Worm (Caenorhabditis elegans) whole organism, L4 larva: ENCODE data around the gene K03H1.7.
A peak's percentile ranks its signal among the peaks of the same experiment; 100 is the strongest.

Source experiments
- D1046.2 ChIP-seq: fragments of 200-800 bp; sonication (Bioruptor generic); IDR thresholded peaks from 2 replicates; pipeline ENCODE4 v1.3.6; 2022; ENCODE audit warnings: missing genetic modification characterization, missing compliant biosample characterization
- T20F7.1 ChIP-seq: fragments of 200-800 bp; sonication (Bioruptor generic); optimal IDR thresholded peaks from 2 replicates; lab custom pipeline; 2018; ENCODE audit warnings: mild to moderate bottlenecking, missing genetic modification characterization, missing compliant biosample characterization
- ceh-82 ChIP-seq: sonication (generic microtip); optimal IDR thresholded peaks from 2 replicates; lab custom pipeline; 2017; ENCODE audit warnings: missing biosample characterization, missing genetic modification characterization
- ces-1 ChIP-seq: fragments of 150-350 bp; sonication (generic microtip); optimal IDR thresholded peaks from 4 replicates; lab custom pipeline; 2014; ENCODE audit warnings: missing biosample characterization, missing genetic modification reagents, missing genetic modification characterization
- ctbp-1 ChIP-seq: fragments of 200-800 bp; sonication (Bioruptor generic); IDR thresholded peaks from 2 replicates; pipeline ENCODE4 v1.3.6; 2022; ENCODE audit warnings: missing genetic modification reagents, missing genetic modification characterization, missing compliant biosample characterization
- daf-16 ChIP-seq, 3 experiments: sonication (generic microtip); optimal IDR thresholded peaks; 2 replicates each; lab custom pipeline; 2016 to 2017; ENCODE audit warnings: missing genetic modification characterization in 3 of 3, missing genetic modification reagents in 3 of 3, mild to moderate bottlenecking in 2 of 3, missing compliant biosample characterization in 2 of 3, missing biosample characterization in 1 of 3, moderate library complexity in 1 of 3
- dmd-6 ChIP-seq: fragments of 200-800 bp; sonication (Bioruptor generic); IDR thresholded peaks from 2 replicates; pipeline ENCODE4 v1.3.6; 2022; ENCODE audit warnings: missing genetic modification reagents, missing genetic modification characterization, missing compliant biosample characterization
- dmd-8 ChIP-seq: fragments of 200-800 bp; sonication (Bioruptor generic); IDR thresholded peaks from 2 replicates; pipeline ENCODE4 v1.3.6; 2022; ENCODE audit warnings: missing genetic modification characterization, missing compliant biosample characterization
- dve-1 ChIP-seq: sonication (generic microtip); optimal IDR thresholded peaks from 2 replicates; lab custom pipeline; 2017; ENCODE audit warnings: antibody characterized with exemption, mild to moderate bottlenecking, missing genetic modification characterization, missing compliant biosample characterization; ENCODE audit not compliant: insufficient read depth
- egl-27 ChIP-seq: sonication (generic microtip); optimal IDR thresholded peaks from 3 replicates; lab custom pipeline; 2017; ENCODE audit warnings: missing biosample characterization, missing genetic modification reagents, missing genetic modification characterization
- fkh-10 ChIP-seq: fragments of 150-350 bp; optimal IDR thresholded peaks from 2 replicates; lab custom pipeline; 2014; ENCODE audit warnings: missing biosample characterization, missing genetic modification reagents, missing genetic modification characterization
- hlh-11 ChIP-seq: fragments of 200-800 bp; sonication (Bioruptor generic); optimal IDR thresholded peaks from 2 replicates; lab custom pipeline; 2018; ENCODE audit warnings: mild to moderate bottlenecking, missing genetic modification characterization, missing compliant biosample characterization
- hlh-30 ChIP-seq: sonication (generic microtip); optimal IDR thresholded peaks from 2 replicates; lab custom pipeline; 2017; ENCODE audit warnings: antibody characterized with exemption, mild to moderate bottlenecking, missing genetic modification characterization, missing compliant biosample characterization; ENCODE audit not compliant: insufficient read depth
- hmg-1.1 ChIP-seq: fragments of 200-800 bp; sonication (Bioruptor generic); IDR thresholded peaks from 2 replicates; pipeline ENCODE4 v1.3.6; 2022; ENCODE audit warnings: missing genetic modification reagents, missing genetic modification characterization, missing compliant biosample characterization
- lsy-2 ChIP-seq, 2 experiments: fragments of 150-350 bp in 1 of 2; sonication (generic microtip) in 1 of 2; optimal IDR thresholded peaks; 2 replicates each; lab custom pipeline; 2014 to 2017; ENCODE audit warnings: missing biosample characterization in 2 of 2, missing genetic modification characterization in 2 of 2
- madf-5 ChIP-seq, 2 experiments: fragments of 200-800 bp; sonication (Bioruptor generic); IDR thresholded peaks; 2 replicates each; pipeline ENCODE4 v1.3.6; 2022; ENCODE audit warnings: missing compliant biosample characterization in 2 of 2, missing genetic modification characterization in 2 of 2
- mdt-29 ChIP-seq: fragments of 200-800 bp; sonication (Bioruptor generic); IDR thresholded peaks from 2 replicates; pipeline ENCODE4 v1.3.6; 2022; ENCODE audit warnings: missing genetic modification reagents, missing genetic modification characterization, missing compliant biosample characterization
- mes-2 ChIP-seq: sonication (generic microtip); optimal IDR thresholded peaks from 2 replicates; lab custom pipeline; 2016; ENCODE audit warnings: missing genotype, mild to moderate bottlenecking, missing genetic modification characterization, missing compliant biosample characterization; ENCODE audit not compliant: poor library complexity, severe bottlenecking
- nhr-237 ChIP-seq: sonication (generic microtip); optimal IDR thresholded peaks from 2 replicates; lab custom pipeline; 2017; ENCODE audit warnings: missing biosample characterization, missing genetic modification characterization
- nhr-28 ChIP-seq: fragments of 150-350 bp; optimal IDR thresholded peaks from 2 replicates; lab custom pipeline; 2014; ENCODE audit warnings: missing biosample characterization, missing genetic modification characterization
- nhr-41 ChIP-seq: fragments of 200-800 bp; sonication (Bioruptor generic); IDR thresholded peaks from 2 replicates; pipeline ENCODE4 v1.3.6; 2022; ENCODE audit warnings: missing genetic modification reagents, missing genetic modification characterization, missing compliant biosample characterization
- nhr-48 ChIP-seq: sonication (generic microtip); optimal IDR thresholded peaks from 2 replicates; lab custom pipeline; 2016; ENCODE audit warnings: mild to moderate bottlenecking, missing genetic modification characterization, missing compliant biosample characterization
- nhr-77 ChIP-seq: fragments of 150-350 bp; optimal IDR thresholded peaks from 2 replicates; lab custom pipeline; 2014; ENCODE audit warnings: missing biosample characterization, missing genetic modification characterization
- pha-4 ChIP-seq, 2 experiments: fragments of 150-350 bp in 1 of 2; fragments of 200-800 bp in 1 of 2; sonication (Bioruptor generic) in 1 of 2; IDR thresholded peaks in 1 of 2; optimal IDR thresholded peaks in 1 of 2; 2 replicates each; pipeline versions ENCODE4 v1.3.6 to Lab custom; 2014 to 2022; ENCODE audit warnings: missing genetic modification characterization in 2 of 2, missing genetic modification reagents in 2 of 2, missing biosample characterization in 1 of 2, missing compliant biosample characterization in 1 of 2
- pqm-1 ChIP-seq: sonication (generic microtip); optimal IDR thresholded peaks from 2 replicates; lab custom pipeline; 2017; ENCODE audit warnings: missing biosample characterization, missing genetic modification characterization
- rbr-2 ChIP-seq: sonication (generic microtip); optimal IDR thresholded peaks from 2 replicates; lab custom pipeline; 2016; ENCODE audit warnings: missing genotype, missing genetic modification characterization, missing compliant biosample characterization
- skn-1 ChIP-seq: fragments of 150-350 bp; optimal IDR thresholded peaks from 2 replicates; lab custom pipeline; 2014; ENCODE audit warnings: missing biosample characterization, missing genetic modification characterization
- snpc-1.2 ChIP-seq: fragments of 200-800 bp; sonication (Bioruptor generic); IDR thresholded peaks from 2 replicates; pipeline ENCODE4 v1.3.6; 2022; ENCODE audit warnings: missing genetic modification reagents, missing genetic modification characterization, missing compliant biosample characterization
- spr-1 ChIP-seq: sonication (generic microtip); optimal IDR thresholded peaks from 2 replicates; lab custom pipeline; 2016; ENCODE audit warnings: mild to moderate bottlenecking, missing genetic modification characterization, missing compliant biosample characterization
- spr-3 ChIP-seq: fragments of 200-800 bp; sonication (Bioruptor generic); optimal IDR thresholded peaks from 2 replicates; lab custom pipeline; 2018; ENCODE audit warnings: mild to moderate bottlenecking, missing genetic modification characterization, missing compliant biosample characterization
- unc-62 ChIP-seq, 3 experiments: fragments of 150-350 bp in 1 of 3; sonication (generic microtip); optimal IDR thresholded peaks in 2 of 3; peaks in 1 of 3; 1 replicate in 1 of 3; 2 replicates in 2 of 3; lab custom pipeline; 2014 to 2017; ENCODE audit warnings: missing biosample characterization in 3 of 3, missing genetic modification characterization in 3 of 3, missing genetic modification reagents in 3 of 3, missing genotype in 1 of 3

Gene K03H1.7

DNA sequence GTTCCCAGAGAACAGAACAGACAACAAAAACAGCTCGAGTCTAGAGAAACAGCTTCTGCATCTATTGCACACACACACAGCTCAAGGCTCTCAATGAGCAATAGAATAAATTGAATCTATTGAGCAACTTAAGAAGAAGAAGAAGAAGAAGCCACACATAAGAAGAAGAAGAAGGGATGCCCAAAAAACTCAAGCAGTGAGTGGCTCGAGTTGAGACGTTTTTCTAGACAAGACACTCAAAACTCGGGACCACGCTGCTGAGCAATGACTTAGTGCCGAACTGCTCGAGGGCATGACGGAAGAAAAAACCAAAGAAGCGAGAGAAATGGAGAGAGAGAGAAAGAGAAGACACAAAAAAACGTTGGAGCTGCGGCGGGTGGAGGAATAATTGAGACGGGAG, 41.9 kb upstream of the K03H1.7 start (continued):
- TF ChIP-seq dmd-6 (0 out of 2 replicates have a peak, but pooled peaks have one; percentile 21), lsy-2 (tag; optimal IDR thresholded peaks at IDR 0.05; lab: Kevin White, UChicago) (peak in 1 of 2 experiments; percentile 1), spr-1 (tag; lab: Kevin White, UChicago) (no peak), fkh-10 (peak; percentile 83), madf-5 (GFP tag; IDR thresholded peaks at IDR 0.05; lab: Robert Waterston, UW) (no peak), D1046.2 (GFP tag; lab: Robert Waterston, UW) (no peak), egl-27 (tag; lab: Kevin White, UChicago) (no peak), ces-1 (GFP tag; lab: Kevin White, UChicago) (peak; percentile 73), hlh-30 (tag; lab: Kevin White, UChicago) (peak; percentile 80), hmg-1.1 (GFP tag; lab: Robert Waterston, UW) (0 out of 2 replicates have a peak, but pooled peaks have one; percentile 51), dmd-8 (no peak)

DNA sequence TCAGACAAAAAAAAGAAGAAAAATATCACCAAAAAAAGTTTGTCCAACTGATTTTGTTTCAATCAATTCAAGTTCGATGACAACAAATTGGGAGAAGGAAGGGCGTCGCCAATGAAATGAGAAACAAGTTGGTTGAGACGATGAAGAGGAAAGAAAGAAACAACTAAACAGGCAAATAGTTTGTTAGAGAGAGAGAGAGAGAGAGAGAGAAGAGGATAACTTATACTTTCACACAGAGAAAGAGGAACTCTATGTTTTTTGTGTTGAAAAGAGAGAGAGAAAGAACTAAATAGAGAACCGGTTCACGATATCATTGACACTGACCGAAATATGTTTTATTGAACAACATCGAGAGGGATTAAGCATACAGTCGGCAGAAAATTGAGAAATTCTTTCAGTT, 39.6 kb upstream of the K03H1.7 start:
- peak; percentile 37 for TF ChIP-seq nhr-28 (tag; lab: Kevin White, UChicago)
- TF ChIP-seq mes-2, result peak; percentile 22
- TF ChIP-seq snpc-1.2, result no peak
- peak in 1 of 2 experiments; percentile 23 for TF ChIP-seq unc-62 (GFP tag; optimal IDR thresholded peaks at IDR 0.05 in 1 of 2; lab: Kevin White, UChicago)
- TF ChIP-seq unc-62 (tag; optimal IDR thresholded peaks at IDR 0.05; lab: Kevin White, UChicago), result no peak
- no peak for TF ChIP-seq T20F7.1 (GFP tag; lab: Kevin White, UChicago)
- TF ChIP-seq nhr-41, result no peak
- TF ChIP-seq, all 104 proteins: peak for 3

DNA sequence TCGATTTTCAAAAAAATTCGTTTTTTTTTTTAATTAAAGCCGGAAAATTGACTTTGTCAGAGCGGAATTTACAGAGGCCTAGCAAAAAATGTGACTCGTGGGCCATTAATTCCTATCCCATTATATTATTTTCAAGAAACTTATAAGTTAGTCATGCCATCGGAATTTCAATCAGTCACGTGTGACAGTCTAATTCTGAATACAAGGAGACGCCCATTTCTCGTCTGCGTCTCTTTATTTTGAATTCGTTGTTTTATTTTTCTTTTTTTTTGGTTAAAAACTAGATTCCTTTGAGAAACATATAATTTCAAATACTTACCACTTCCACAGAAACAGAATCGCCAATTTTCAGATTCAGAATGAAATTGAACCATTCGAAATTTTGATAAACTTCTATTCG, 38.4 kb upstream of the K03H1.7 start:
- TF ChIP-seq nhr-48 (tag; lab: Kevin White, UChicago), result no peak
- peak; percentile 2 for TF ChIP-seq dve-1 (tag; lab: Kevin White, UChicago)
- TF ChIP-seq skn-1, result no peak
- peak; percentile 7 for TF ChIP-seq hlh-30 (tag; lab: Kevin White, UChicago)
- TF ChIP-seq rbr-2 (tag; lab: Kevin White, UChicago), result no peak
- TF ChIP-seq, all 104 proteins: peak for 2

DNA sequence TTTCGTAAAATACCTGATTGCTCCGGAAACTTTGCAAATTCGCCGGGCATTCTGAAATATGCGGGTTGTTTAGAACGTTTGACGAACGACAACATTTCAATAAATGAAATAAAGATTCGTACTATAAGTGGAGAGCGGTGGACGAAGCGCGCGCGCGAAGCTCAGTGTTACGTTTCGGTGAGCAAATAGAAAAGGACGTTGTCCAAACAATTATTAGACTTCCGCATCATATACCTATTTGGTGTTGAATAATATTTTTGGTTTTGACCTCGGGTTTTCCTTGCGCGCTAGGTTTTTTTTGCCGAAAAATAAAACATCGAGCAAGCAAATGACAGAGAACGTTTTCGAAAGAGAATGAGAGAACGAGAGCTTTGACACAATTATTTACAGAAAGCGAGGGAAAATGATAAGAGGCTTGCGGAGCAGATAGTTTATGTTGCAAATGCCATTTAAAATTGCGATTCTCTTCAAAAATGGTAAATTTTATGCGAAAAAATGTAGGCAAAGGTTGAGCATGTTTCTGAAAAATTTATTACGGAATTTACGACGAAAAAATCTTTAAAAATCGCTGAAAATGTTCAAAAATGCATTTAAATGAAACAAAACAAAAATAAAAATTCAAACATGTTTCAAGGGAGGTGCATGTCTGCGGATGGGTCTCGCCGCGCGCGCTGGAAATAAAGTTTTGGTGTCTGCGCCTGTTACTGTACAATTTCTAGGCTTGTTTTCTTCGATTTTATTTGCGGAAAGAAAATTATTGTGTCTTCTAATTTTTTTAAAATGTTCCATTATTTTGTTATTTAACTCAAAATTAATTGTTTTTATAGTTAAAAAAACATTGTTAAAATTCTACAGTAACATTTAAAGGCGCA, 36.4 kb upstream of the K03H1.7 start, which contains the start of the genes cyld-1 and F40F12.9:
Gene cyld-1, minus strand, starts transcription at position 51 of the 872 bp plus-strand sequence.
Gene F40F12.9, plus strand, starts transcription at position 721 of the 872 bp plus-strand sequence.
- TF ChIP-seq ceh-82 (tag; lab: Kevin White, UChicago) (no peak), nhr-77 (peak; percentile 15), hlh-11 (tag; lab: Kevin White, UChicago) (peak; percentile 9), ctbp-1 (GFP tag; lab: Robert Waterston, UW) (no peak), spr-3 (no peak), pha-4 (GFP tag; IDR thresholded peaks at IDR 0.05; lab: Robert Waterston, UW) (no peak), pha-4 (tag; optimal IDR thresholded peaks at IDR 0.05; lab: Kevin White, UChicago) (peak; percentile 62), dmd-6 (peak; percentile 48; the same call in 1 of the 2 replicates), daf-16 (GFP tag; optimal IDR thresholded peaks at IDR 0.05; lab: Kevin White, UChicago) (no peak), daf-16 (tag; optimal IDR thresholded peaks at IDR 0.05; lab: Kevin White, UChicago) (peak; percentile 51), dve-1 (tag; lab: Kevin White, UChicago) (peak; percentile 1), pqm-1 (peak; percentile 54), nhr-237 (tag; lab: Kevin White, UChicago) (no peak), mdt-29 (GFP tag; lab: Robert Waterston, UW) (no peak)
